Worm (Caenorhabditis elegans) whole organism, midembryonic: ENCODE data around the gene mdt-17.
"Not testable (repeated sequence)": the region's sequence is repeated elsewhere in the genome, so short reads cannot be mapped to it uniquely, and the experiment has no call there.

Source experiments
- T22C8.4 ChIP-seq: fragments of 200-800 bp; sonication (Bioruptor generic); IDR thresholded peaks from 2 replicates; pipeline ENCODE4 v1.3.6; 2022; ENCODE audit warnings: missing genetic modification characterization, missing compliant biosample characterization
- flt-1 ChIP-seq: fragments of 200-800 bp; sonication (Bioruptor generic); IDR thresholded peaks from 2 replicates; pipeline ENCODE4 v1.3.6; 2022; ENCODE audit warnings: missing genetic modification characterization, missing compliant biosample characterization
- klf-2 ChIP-seq: fragments of 200-800 bp; sonication (Bioruptor generic); conservative IDR thresholded peaks from 2 replicates; pipeline ENCODE4 v1.3.6; 2022; ENCODE audit warnings: missing genetic modification reagents, missing genetic modification characterization, missing compliant biosample characterization
- med-1 ChIP-seq: sonication (generic microtip); optimal IDR thresholded peaks from 2 replicates; lab custom pipeline; 2017; ENCODE audit warnings: missing genetic modification characterization, mild to moderate bottlenecking, missing compliant biosample characterization, antibody characterized with exemption, missing genetic modification reagents; ENCODE audit not compliant: insufficient read depth
- ref-1 ChIP-seq: fragments of 200-800 bp; sonication (Bioruptor generic); conservative IDR thresholded peaks from 2 replicates; pipeline ENCODE4 v1.3.6; 2022; ENCODE audit warnings: missing genetic modification reagents, missing genetic modification characterization, missing compliant biosample characterization
- ztf-23 ChIP-seq: fragments of 200-800 bp; sonication (Bioruptor generic); IDR thresholded peaks from 2 replicates; pipeline ENCODE4 v1.3.6; 2022; ENCODE audit warnings: missing genetic modification reagents, missing genetic modification characterization, missing compliant biosample characterization

- TF ChIP-seq ref-1 (GFP tag; lab: Robert Waterston, UW); T22C8.4 (GFP tag; lab: Robert Waterston, UW); med-1 (GFP tag; lab: Kevin White, UChicago); klf-2 (GFP tag; lab: Robert Waterston, UW); flt-1 (GFP tag; lab: Robert Waterston, UW); ztf-23 (GFP tag; lab: Robert Waterston, UW): not testable (repeated sequence)
These were observed 36.2 kb upstream of the mdt-17 start, which contains the start of gene ZC15.3 for ce11 chrV:20303288-20303687.
